Worm (Caenorhabditis elegans): Measurements from ENCODE around the gene F53A2.3.
A peak's percentile ranks its signal among the peaks of the same experiment; 100 is the strongest.

The F53A2.3 gene

ce11 chrIII:13340504-13341274 lies 1.1 kb upstream of the F53A2.3 start:
- peak; percentile 78 for TF ChIP-seq madf-6 (GFP tag; IDR thresholded peaks at IDR 0.05)
- TF ChIP-seq dpff-1 (tag; optimal IDR thresholded peaks at IDR 0.05): no peak
- TF ChIP-seq nfya-2 (GFP tag; IDR thresholded peaks at IDR 0.05): no peak
- no peak for TF ChIP-seq aptf-2 (GFP tag; conservative IDR thresholded peaks at IDR 0.05)
- no peak for TF ChIP-seq F37B4.10 (GFP tag; IDR thresholded peaks at IDR 0.05)
- TF ChIP-seq egl-44 (GFP tag; IDR thresholded peaks at IDR 0.05): no peak
- TF ChIP-seq Y56A3A.18 (GFP tag; IDR thresholded peaks at IDR 0.05): no peak
- TF ChIP-seq lin-40 (tag; optimal IDR thresholded peaks at IDR 0.05): no peak
- TF ChIP-seq snpc-3.4 (tag; optimal IDR thresholded peaks at IDR 0.05): no peak
- TF ChIP-seq ceh-100 (GFP tag; IDR thresholded peaks at IDR 0.05): no peak; the same call in 1 of the 2 replicates
- TF ChIP-seq dox-1 (GFP tag; IDR thresholded peaks at IDR 0.05): no peak
- 0 out of 2 replicates have a peak, but pooled peaks have one; percentile 28 for TF ChIP-seq rcor-1 (GFP tag; IDR thresholded peaks at IDR 0.05)
- TF ChIP-seq let-526 (GFP tag; IDR thresholded peaks at IDR 0.05): no peak
- TF ChIP-seq ztf-25 (GFP tag; IDR thresholded peaks at IDR 0.05): no peak
- TF ChIP-seq hrde-1 (tag; optimal IDR thresholded peaks at IDR 0.05; ENCODE audit: borderline replicate concordance): no peak
- TF ChIP-seq attf-6 (GFP tag; IDR thresholded peaks at IDR 0.05): no peak
- peak; percentile 66; the same call in 1 of the 2 replicates for TF ChIP-seq D2030.7 (GFP tag; IDR thresholded peaks at IDR 0.05)
- TF ChIP-seq zim-3 (tag; optimal IDR thresholded peaks at IDR 0.05): no peak
- peak; percentile 51 for TF ChIP-seq mcd-1 (GFP tag; IDR thresholded peaks at IDR 0.05)
- TF ChIP-seq bed-2 (GFP tag; IDR thresholded peaks at IDR 0.05): no peak
- no peak for TF ChIP-seq nhr-120 (GFP tag; IDR thresholded peaks at IDR 0.05)
- peak; percentile 35; the same call in 1 of the 2 replicates for TF ChIP-seq hmg-1.2 (GFP tag; IDR thresholded peaks at IDR 0.05)
- TF ChIP-seq dpl-1 (GFP tag; optimal IDR thresholded peaks at IDR 0.05): peak; percentile 45
- TF ChIP-seq him-1 (tag; optimal IDR thresholded peaks at IDR 0.05): peak; percentile 62
- no peak for TF ChIP-seq attf-3 (GFP tag; conservative IDR thresholded peaks at IDR 0.05)
- TF ChIP-seq ztf-18 (tag; optimal IDR thresholded peaks at IDR 0.05): peak; percentile 96
- no peak for TF ChIP-seq sea-2 (GFP tag; IDR thresholded peaks at IDR 0.05)
- TF ChIP-seq C06A6.2 (GFP tag; conservative IDR thresholded peaks at IDR 0.05): no peak
- TF ChIP-seq lsl-1 (GFP tag; optimal IDR thresholded peaks at IDR 0.05): peak; percentile 86
- TF ChIP-seq ztf-6 (GFP tag; IDR thresholded peaks at IDR 0.05): no peak
- TF ChIP-seq lag-1 (GFP tag; IDR thresholded peaks at IDR 0.05): no peak
- no peak for TF ChIP-seq snpc-1.1 (tag; optimal IDR thresholded peaks at IDR 0.05; ENCODE audit: insufficient read depth)
- no peak for TF ChIP-seq Y53G8AR.9 (GFP tag; conservative IDR thresholded peaks at IDR 0.05)
- peak; percentile 0 for TF ChIP-seq F23B12.7 (tag; optimal IDR thresholded peaks at IDR 0.05; ENCODE audit: insufficient read depth)
- peak; percentile 55; the same call in 1 of the 2 replicates for TF ChIP-seq ekl-4 (GFP tag; IDR thresholded peaks at IDR 0.05)
- no peak for TF ChIP-seq hlh-26 (GFP tag; conservative IDR thresholded peaks at IDR 0.05)
- no peak for TF ChIP-seq ama-1 (optimal IDR thresholded peaks at IDR 0.05)
- no peak for TF ChIP-seq ama-1 (GFP tag; optimal IDR thresholded peaks at IDR 0.05)
- TF ChIP-seq egl-18 (GFP tag; IDR thresholded peaks at IDR 0.05): no peak
- TF ChIP-seq akir-1 (GFP tag; optimal IDR thresholded peaks at IDR 0.05): no peak
- TF ChIP-seq xnd-1 (tag; optimal IDR thresholded peaks at IDR 0.05): peak; percentile 41
- no peak for TF ChIP-seq T07F8.4 (tag; optimal IDR thresholded peaks at IDR 0.05)
- no peak for TF ChIP-seq fkh-3 (tag; optimal IDR thresholded peaks at IDR 0.05)
- TF ChIP-seq F10E7.11 (tag; optimal IDR thresholded peaks at IDR 0.05): no peak
- peak; percentile 59 for TF ChIP-seq efl-1 (GFP tag; optimal IDR thresholded peaks at IDR 0.05)
- TF ChIP-seq egrh-3 (GFP tag; IDR thresholded peaks at IDR 0.05): no peak
- TF ChIP-seq chd-7 (tag; optimal IDR thresholded peaks at IDR 0.05): no peak
- TF ChIP-seq sptf-2 (GFP tag; optimal IDR thresholded peaks at IDR 0.05): no peak

All from whole organism, young adult.